Fruit fly (Drosophila melanogaster): Measurements from ENCODE around the gene CG42713.

CG42713 gene

dm6 chr2L:8920294-8920693 lies 29.1 kb downstream of the CG42713 start (continued):
- TF ChIP-seq CG11398 (GFP tag; optimal IDR thresholded peaks at IDR 0.05) (no peak), Hsf (GFP tag; optimal IDR thresholded peaks at IDR 0.05) (no peak), fd96Cb (tag; optimal IDR thresholded peaks at IDR 0.05) (peak; percentile 19), Dek (tag; optimal IDR thresholded peaks at IDR 0.05) (no peak), CG5245 (GFP tag; optimal IDR thresholded peaks at IDR 0.05) (no peak), lab (GFP tag; optimal IDR thresholded peaks at IDR 0.05) (peak; percentile 12), stc (GFP tag; IDR thresholded peaks at IDR 0.05) (no peak), CG34376 (GFP tag; optimal IDR thresholded peaks at IDR 0.05) (no peak), CG17829 (tag; optimal IDR thresholded peaks at IDR 0.05) (peak; percentile 34), CG6175 (GFP tag; IDR thresholded peaks at IDR 0.05) (no peak), corto (GFP tag; optimal IDR thresholded peaks at IDR 0.05) (peak; percentile 74), vfl (GFP tag; optimal IDR thresholded peaks at IDR 0.05) (no peak), ash1 (GFP tag; optimal IDR thresholded peaks at IDR 0.05) (no peak), gsb (GFP tag; IDR thresholded peaks at IDR 0.05) (no peak), Atf3 (GFP tag; optimal IDR thresholded peaks at IDR 0.05) (no peak), CG5180 (GFP tag; optimal IDR thresholded peaks at IDR 0.05) (no peak), pum (GFP tag; optimal IDR thresholded peaks at IDR 0.05) (no peak), CG7839 (tag; optimal IDR thresholded peaks at IDR 0.05) (peak; percentile 28), CG43689 (GFP tag; IDR thresholded peaks at IDR 0.05) (no peak), Fer3 (tag; optimal IDR thresholded peaks at IDR 0.05) (no peak)

dm6 chr2L:8921934-8922333 lies 30.7 kb downstream of the CG42713 start:
- TF ChIP-seq HHEX (GFP tag; optimal IDR thresholded peaks at IDR 0.05) (no peak), HLH4C (GFP tag; IDR thresholded peaks at IDR 0.05; ENCODE audit: partially characterized antibody) (no peak), hb (GFP tag; IDR thresholded peaks at IDR 0.05; ENCODE audit: partially characterized antibody) (no peak), Ets65A (GFP tag) (peak; percentile 5), Drgx (GFP tag; IDR thresholded peaks at IDR 0.05) (peak; percentile 54; the same call in 1 of the 2 replicates), Doc3 (GFP tag; IDR thresholded peaks at IDR 0.05; ENCODE audit: partially characterized antibody) (no peak), br (optimal IDR thresholded peaks at IDR 0.05) (no peak), CG10431 (GFP tag; optimal IDR thresholded peaks at IDR 0.05) (no peak), sob (GFP tag; IDR thresholded peaks at IDR 0.05) (no peak), ATbp (GFP tag; optimal IDR thresholded peaks at IDR 0.05) (no peak), H15 (GFP tag; IDR thresholded peaks at IDR 0.05) (no peak)

dm6 chr2L:8923405-8923804 lies 32.2 kb downstream of the CG42713 start:
- TF ChIP-seq Drgx (GFP tag; IDR thresholded peaks at IDR 0.05) (peak; percentile 50), yki (optimal IDR thresholded peaks at IDR 0.05) (no peak), nmo (GFP tag; optimal IDR thresholded peaks at IDR 0.05) (peak; percentile 25), Blimp-1 (GFP tag; optimal IDR thresholded peaks at IDR 0.05) (peak; percentile 37), Xrp1 (GFP tag; IDR thresholded peaks at IDR 0.05) (0 out of 2 replicates have a peak, but pooled peaks have one; percentile 16), row (GFP tag; IDR thresholded peaks at IDR 0.05) (0 out of 3 replicates have a peak, but pooled peaks have one; percentile 7), phol (tag; optimal IDR thresholded peaks at IDR 0.05) (peak; percentile 10), tgo (GFP tag; IDR thresholded peaks at IDR 0.05) (no peak), CG32532 (GFP tag; IDR thresholded peaks at IDR 0.05) (no peak), B-H1 (GFP tag; IDR thresholded peaks at IDR 0.05) (no peak), lab (GFP tag; optimal IDR thresholded peaks at IDR 0.05) (no peak), CG9727 (GFP tag; optimal IDR thresholded peaks at IDR 0.05) (peak; percentile 12), CG15696 (tag; optimal IDR thresholded peaks at IDR 0.05) (peak; percentile 21)

All from whole organism, embryonic.